Fruit fly (Drosophila melanogaster): ENCODE results near the gene Zip71B.

Gene Zip71B

dm6 chr3L:14958613-14959327 lies 33.3 kb upstream of the Zip71B start:
- TF ChIP-seq CG31627 (GFP tag; optimal IDR thresholded peaks at IDR 0.05): no peak

dm6 chr3L:14960549-14960948 lies 31.5 kb upstream of the Zip71B start:
- TF ChIP-seq Sox14 (GFP tag; optimal IDR thresholded peaks at IDR 0.05) (no peak), CG6854 (GFP tag; optimal IDR thresholded peaks at IDR 0.05) (no peak), achi (GFP tag; optimal IDR thresholded peaks at IDR 0.05) (no peak), Hr4 (GFP tag; optimal IDR thresholded peaks at IDR 0.05) (no peak), CG8319 (GFP tag; optimal IDR thresholded peaks at IDR 0.05) (no peak), CG6276 (GFP tag; optimal IDR thresholded peaks at IDR 0.05) (no peak), CG11294 (GFP tag; IDR thresholded peaks at IDR 0.05) (no peak), salr (GFP tag; optimal IDR thresholded peaks at IDR 0.05) (no peak)

- TF ChIP-seq Sox102F (GFP tag; optimal IDR thresholded peaks at IDR 0.05) (no peak), Eip75B (GFP tag; optimal IDR thresholded peaks at IDR 0.05) (no peak), CG32006 (GFP tag; optimal IDR thresholded peaks at IDR 0.05) (no peak), Sox14 (GFP tag; optimal IDR thresholded peaks at IDR 0.05) (no peak), CG1621 (tag; optimal IDR thresholded peaks at IDR 0.05) (no peak), Blimp-1 (GFP tag; optimal IDR thresholded peaks at IDR 0.05) (no peak), OdsH (GFP tag; optimal IDR thresholded peaks at IDR 0.05) (no peak), CG11902 (GFP tag; optimal IDR thresholded peaks at IDR 0.05) (no peak), svp (GFP tag) (no peak), ss (GFP tag; optimal IDR thresholded peaks at IDR 0.05) (no peak), CG8119 (GFP tag; IDR thresholded peaks at IDR 0.05) (no peak), CG6792 (GFP tag; optimal IDR thresholded peaks at IDR 0.05) (no peak), CG10669 (GFP tag; optimal IDR thresholded peaks at IDR 0.05) (no peak), fkh (GFP tag; optimal IDR thresholded peaks at IDR 0.05) (no peak), Hr39 (GFP tag; optimal IDR thresholded peaks at IDR 0.05) (no peak), fd59A (GFP tag; optimal IDR thresholded peaks at IDR 0.05) (no peak), Ets21C (GFP tag; optimal IDR thresholded peaks at IDR 0.05) (no peak)
These were observed 31.1 kb upstream of the Zip71B start for dm6 chr3L:14961027-14961426.

DNA sequence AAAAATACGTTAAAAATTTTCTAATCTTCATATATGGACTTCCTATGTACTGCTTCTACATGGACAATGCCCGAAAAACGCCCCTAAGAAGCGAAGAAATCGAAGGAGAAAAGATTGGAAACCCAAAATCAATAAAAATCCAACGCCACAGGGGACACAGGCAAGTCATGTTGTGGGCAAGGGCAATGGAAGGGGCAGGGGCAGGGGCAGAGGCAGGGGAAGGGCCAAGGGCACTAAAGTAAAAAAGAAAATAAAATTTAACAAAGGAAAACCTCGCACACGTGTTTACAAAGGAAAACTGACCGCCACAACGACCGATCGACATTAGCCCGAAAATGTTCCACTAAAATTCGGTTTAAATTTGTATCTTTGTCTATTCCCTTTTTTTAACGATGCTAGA lies 29.4 kb upstream of the Zip71B start:
- TF ChIP-seq CG16779 (tag; optimal IDR thresholded peaks at IDR 0.05) (no peak), CG11294 (GFP tag; IDR thresholded peaks at IDR 0.05) (no peak), Gug (GFP tag; IDR thresholded peaks at IDR 0.05) (no peak), Eip93F (GFP tag; optimal IDR thresholded peaks at IDR 0.05) (no peak), CG8319 (GFP tag; optimal IDR thresholded peaks at IDR 0.05) (no peak), CG8632 (GFP tag; optimal IDR thresholded peaks at IDR 0.05) (no peak), esn (GFP tag; optimal IDR thresholded peaks at IDR 0.05) (no peak), Ets96B (tag; optimal IDR thresholded peaks at IDR 0.05) (no peak), Sox15 (GFP tag; optimal IDR thresholded peaks at IDR 0.05) (no peak), fkh (GFP tag; optimal IDR thresholded peaks at IDR 0.05) (no peak)

DNA sequence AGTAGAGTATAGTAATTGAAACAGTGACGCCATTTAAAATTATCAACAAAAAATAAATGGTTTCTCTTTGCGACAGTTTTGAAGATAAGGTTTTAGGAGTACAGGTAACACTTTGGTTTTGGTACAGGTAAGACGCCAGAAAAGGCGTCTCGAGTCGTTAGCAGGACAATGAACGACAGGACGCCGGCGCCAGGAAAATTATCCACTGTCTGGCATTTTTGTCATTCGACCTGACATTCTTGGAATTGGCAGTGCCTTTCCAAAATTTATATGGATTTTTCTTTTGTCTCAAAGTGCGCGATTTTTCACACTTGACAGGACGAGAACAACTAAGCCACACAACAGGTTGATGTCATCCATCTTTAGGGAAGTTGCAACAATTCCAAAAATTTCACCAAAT lies 27.2 kb upstream of the Zip71B start:
- TF ChIP-seq CG16779 (tag; optimal IDR thresholded peaks at IDR 0.05) (no peak), CG10631 (GFP tag; optimal IDR thresholded peaks at IDR 0.05) (no peak), Met (GFP tag; optimal IDR thresholded peaks at IDR 0.05) (no peak), Eip93F (GFP tag; optimal IDR thresholded peaks at IDR 0.05) (no peak), svp (GFP tag) (no peak), Blimp-1 (GFP tag; optimal IDR thresholded peaks at IDR 0.05) (no peak), Sox15 (GFP tag; optimal IDR thresholded peaks at IDR 0.05) (no peak), CG11294 (GFP tag; IDR thresholded peaks at IDR 0.05) (no peak), Gug (GFP tag; IDR thresholded peaks at IDR 0.05) (no peak), pdm3 (GFP tag; optimal IDR thresholded peaks at IDR 0.05) (no peak), esn (GFP tag; optimal IDR thresholded peaks at IDR 0.05) (no peak)

All from whole organism, prepupa.